Worm (Caenorhabditis elegans): ENCODE measurements around the gene ilkp-1.

- TF ChIP-seq nhr-90 (tag; optimal IDR thresholded peaks at IDR 0.05) (no peak), egl-44 (GFP tag; IDR thresholded peaks at IDR 0.05) (no peak), hlh-26 (GFP tag; conservative IDR thresholded peaks at IDR 0.05) (no peak), let-526 (GFP tag; IDR thresholded peaks at IDR 0.05) (no peak), C06A6.2 (GFP tag; conservative IDR thresholded peaks at IDR 0.05) (no peak), lir-1 (GFP tag; conservative IDR thresholded peaks at IDR 0.05) (no peak), aptf-2 (GFP tag; conservative IDR thresholded peaks at IDR 0.05) (no peak), nfyb-1 (GFP tag; IDR thresholded peaks at IDR 0.05) (no peak), madf-10 (tag; optimal IDR thresholded peaks at IDR 0.05) (no peak)
These were observed 26.5 kb downstream of the ilkp-1 start for ce11 chrII:11076550-11076949.

All from whole organism, young adult.